Fruit fly (Drosophila melanogaster): ENCODE data around the gene Jasper.
A peak's percentile ranks its signal among the peaks of the same experiment; 100 is the strongest.

Gene Jasper

dm6 chr3R:30052455-30053046 is at the start of gene Jasper (continued):
- TF ChIP-seq CG1602 (GFP tag; optimal IDR thresholded peaks at IDR 0.05) (no peak), CG17802 (tag; optimal IDR thresholded peaks at IDR 0.05) (no peak), CG15601 (tag; optimal IDR thresholded peaks at IDR 0.05) (peak; percentile 18), CG12236 (GFP tag; optimal IDR thresholded peaks at IDR 0.05) (no peak), h (optimal IDR thresholded peaks at IDR 0.05) (no peak), CG7745 (tag; optimal IDR thresholded peaks at IDR 0.05) (no peak), dmrt99B (tag; optimal IDR thresholded peaks at IDR 0.05) (no peak), Neu2 (GFP tag; optimal IDR thresholded peaks at IDR 0.05; ENCODE audit: borderline replicate concordance) (no peak), CG17912 (GFP tag; optimal IDR thresholded peaks at IDR 0.05) (peak; percentile 60), CG32772 (GFP tag; IDR thresholded peaks at IDR 0.05) (no peak), E2f2 (GFP tag; IDR thresholded peaks at IDR 0.05) (peak; percentile 100), YL-1 (GFP tag; optimal IDR thresholded peaks at IDR 0.05) (peak; percentile 71), btn (GFP tag; optimal IDR thresholded peaks at IDR 0.05) (no peak), Dek (tag; optimal IDR thresholded peaks at IDR 0.05) (peak; percentile 37), MESR4 (GFP tag; optimal IDR thresholded peaks at IDR 0.05) (peak; percentile 83), caup (GFP tag; optimal IDR thresholded peaks at IDR 0.05; ENCODE audit: severe bottlenecking) (no peak), CG18262 (tag; optimal IDR thresholded peaks at IDR 0.05) (peak; percentile 9), Rfx (GFP tag; IDR thresholded peaks at IDR 0.05) (peak; percentile 55), Oli (tag; optimal IDR thresholded peaks at IDR 0.05) (no peak), bab2 (GFP tag; optimal IDR thresholded peaks at IDR 0.05) (no peak), her (GFP tag; optimal IDR thresholded peaks at IDR 0.05) (peak; percentile 100), crol (GFP tag; IDR thresholded peaks at IDR 0.05) (no peak), gfzf (GFP tag; optimal IDR thresholded peaks at IDR 0.05) (peak; percentile 99), Doc2 (GFP tag; IDR thresholded peaks at IDR 0.05) (no peak), lab (GFP tag; optimal IDR thresholded peaks at IDR 0.05) (peak; percentile 4), CG8944 (GFP tag; optimal IDR thresholded peaks at IDR 0.05) (no peak), ci (GFP tag; IDR thresholded peaks at IDR 0.05) (0 out of 3 replicates have a peak, but pooled peaks have one; percentile 13), bcd (GFP tag; optimal IDR thresholded peaks at IDR 0.05) (no peak), Stat92E (GFP tag; optimal IDR thresholded peaks at IDR 0.05) (peak in 1 of 3 experiments; percentile 21), ato (GFP tag; IDR thresholded peaks at IDR 0.05; ENCODE audit: partially characterized antibody) (no peak; the same call in 1 of the 2 replicates), exex (tag; optimal IDR thresholded peaks at IDR 0.05) (no peak), CG4282 (GFP tag; optimal IDR thresholded peaks at IDR 0.05) (no peak), CTCF (GFP tag; optimal IDR thresholded peaks at IDR 0.05) (peak; percentile 15), CG4617 (GFP tag; optimal IDR thresholded peaks at IDR 0.05; ENCODE audit: borderline replicate concordance) (peak; percentile 70), Fer3 (tag; optimal IDR thresholded peaks at IDR 0.05) (no peak), Dfd (GFP tag; optimal IDR thresholded peaks at IDR 0.05) (no peak), Drgx (GFP tag; IDR thresholded peaks at IDR 0.05) (no peak), Hmr (GFP tag; optimal IDR thresholded peaks at IDR 0.05) (peak; percentile 19), rib (GFP tag; IDR thresholded peaks at IDR 0.05) (no peak), CG12391 (tag; optimal IDR thresholded peaks at IDR 0.05) (peak; percentile 7), CG15479 (GFP tag; optimal IDR thresholded peaks at IDR 0.05) (no peak), grn (GFP tag; optimal IDR thresholded peaks at IDR 0.05) (no peak), phol (tag; optimal IDR thresholded peaks at IDR 0.05) (peak; percentile 67), CG10543 (GFP tag; optimal IDR thresholded peaks at IDR 0.05) (no peak), amos (GFP tag; IDR thresholded peaks at IDR 0.05; ENCODE audit: partially characterized antibody) (peak; percentile 56; the same call in 1 of the 2 replicates), CG4360 (GFP tag; IDR thresholded peaks at IDR 0.05) (peak; percentile 88), en (GFP tag; optimal IDR thresholded peaks at IDR 0.05) (no peak), knrl (GFP tag; IDR thresholded peaks at IDR 0.05; ENCODE audit: partially characterized antibody) (peak; percentile 48; the same call in 2 of the 3 replicates), gro (GFP tag; optimal IDR thresholded peaks at IDR 0.05) (peak; percentile 39), CG2116 (GFP tag; optimal IDR thresholded peaks at IDR 0.05) (peak; percentile 82)
